Fruit fly (Drosophila melanogaster): ENCODE results near the gene CG17712.

Gene CG17712

DNA sequence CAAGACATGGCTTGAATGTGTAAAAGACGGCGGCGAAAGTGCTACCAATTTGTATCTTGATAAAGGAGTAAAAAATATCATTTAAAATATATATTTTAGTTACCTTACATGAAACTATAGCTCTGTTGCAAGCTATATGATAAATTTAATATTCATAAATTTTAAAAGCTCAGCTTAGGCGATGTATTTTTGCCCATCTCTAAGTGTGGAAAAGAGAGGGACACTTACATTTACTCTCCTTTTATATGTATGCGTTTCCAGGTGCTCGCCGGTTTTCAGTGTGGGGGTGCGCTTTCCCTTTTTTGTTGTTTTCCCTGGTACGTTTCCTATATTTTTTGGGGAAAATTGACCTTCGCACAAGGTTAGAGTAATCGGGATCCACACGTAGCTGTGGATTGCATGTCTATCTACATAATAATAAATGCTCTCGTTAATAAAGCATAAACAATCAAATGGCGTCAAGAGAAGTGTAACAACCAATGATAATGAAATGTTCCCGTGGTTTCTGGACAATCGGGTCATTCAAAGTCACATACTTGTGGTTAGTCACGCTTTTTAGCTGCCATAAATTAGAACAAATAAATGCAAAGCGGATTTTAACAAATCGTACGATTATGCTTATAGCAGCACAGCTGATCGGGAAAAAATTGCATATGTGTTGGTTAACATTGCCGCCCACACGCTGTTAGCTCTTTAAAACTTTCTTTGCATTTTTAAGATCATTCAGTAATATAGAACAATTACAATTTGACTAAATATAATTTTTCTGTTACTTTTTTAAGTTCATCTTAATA is 23.9 kb downstream of the CG17712 start (continued):
- TF ChIP-seq Bteb2 (GFP tag; optimal IDR thresholded peaks at IDR 0.05) (peak; percentile 92), CG4617 (GFP tag; optimal IDR thresholded peaks at IDR 0.05; ENCODE audit: borderline replicate concordance) (peak; percentile 89), CG16815 (GFP tag; optimal IDR thresholded peaks at IDR 0.05) (peak; percentile 96), CG17568 (GFP tag; optimal IDR thresholded peaks at IDR 0.05) (peak; percentile 97), Sox102F (GFP tag; optimal IDR thresholded peaks at IDR 0.05) (peak; percentile 97), pho (GFP tag; optimal IDR thresholded peaks at IDR 0.05) (peak; percentile 88), stc (GFP tag; IDR thresholded peaks at IDR 0.05) (peak; percentile 95), dm (GFP tag; optimal IDR thresholded peaks at IDR 0.05) (peak; percentile 78), nerfin-2 (GFP tag; IDR thresholded peaks at IDR 0.05; ENCODE audit: partially characterized antibody) (peak; percentile 78), sd (tag; optimal IDR thresholded peaks at IDR 0.05) (peak; percentile 96), Abd-B (GFP tag; optimal IDR thresholded peaks at IDR 0.05) (peak; percentile 98), CG17912 (GFP tag; optimal IDR thresholded peaks at IDR 0.05) (peak; percentile 90), sens (GFP tag) (peak; percentile 97), danr (GFP tag; IDR thresholded peaks at IDR 0.05) (peak; percentile 94), Atf3 (GFP tag; optimal IDR thresholded peaks at IDR 0.05) (peak; percentile 81), en (GFP tag; optimal IDR thresholded peaks at IDR 0.05) (peak; percentile 33), chif (GFP tag; optimal IDR thresholded peaks at IDR 0.05) (peak; percentile 51 to 84), fd3F (GFP tag; optimal IDR thresholded peaks at IDR 0.05) (peak; percentile 98), gt (GFP tag; IDR thresholded peaks at IDR 0.05) (peak; percentile 83; the same call in 1 of the 2 replicates), Meics (GFP tag; optimal IDR thresholded peaks at IDR 0.05) (peak; percentile 97), gsb (GFP tag; IDR thresholded peaks at IDR 0.05) (peak; percentile 96), CG4854 (GFP tag; optimal IDR thresholded peaks at IDR 0.05) (peak; percentile 92), gsb-n (tag; optimal IDR thresholded peaks at IDR 0.05) (peak; percentile 97), CG14014 (GFP tag; IDR thresholded peaks at IDR 0.05) (peak; percentile 97), CG10274 (GFP tag; optimal IDR thresholded peaks at IDR 0.05) (peak; percentile 85), D19B (GFP tag; optimal IDR thresholded peaks at IDR 0.05) (peak; percentile 87), cato (GFP tag; optimal IDR thresholded peaks at IDR 0.05; ENCODE audit: borderline replicate concordance) (peak; percentile 92), CG6854 (GFP tag; optimal IDR thresholded peaks at IDR 0.05) (peak; percentile 97), ap (GFP tag; IDR thresholded peaks at IDR 0.05) (peak; percentile 93), CG9609 (GFP tag; optimal IDR thresholded peaks at IDR 0.05) (peak; percentile 73), Dp (GFP tag; optimal IDR thresholded peaks at IDR 0.05) (peak; percentile 11), phol (tag; optimal IDR thresholded peaks at IDR 0.05) (no peak), CG2202 (tag; optimal IDR thresholded peaks at IDR 0.05) (peak; percentile 95), Hr78 (GFP tag; optimal IDR thresholded peaks at IDR 0.05) (peak in 1 of 2 experiments; percentile 94), az2 (GFP tag; optimal IDR thresholded peaks at IDR 0.05) (peak; percentile 95), ems (GFP tag; optimal IDR thresholded peaks at IDR 0.05) (peak; percentile 92), CG31441 (GFP tag; IDR thresholded peaks at IDR 0.05) (peak; percentile 84), CG32772 (GFP tag; IDR thresholded peaks at IDR 0.05) (peak; percentile 93), CG15514 (GFP tag; optimal IDR thresholded peaks at IDR 0.05) (peak; percentile 92), Chrac-16 (GFP tag; optimal IDR thresholded peaks at IDR 0.05) (peak; percentile 95), kni (GFP tag; optimal IDR thresholded peaks at IDR 0.05) (peak; percentile 98), CG15696 (tag; optimal IDR thresholded peaks at IDR 0.05) (peak; percentile 90), bigmax (GFP tag; optimal IDR thresholded peaks at IDR 0.05) (no peak), tap (tag; optimal IDR thresholded peaks at IDR 0.05) (peak; percentile 93), CG8765 (GFP tag; IDR thresholded peaks at IDR 0.05) (peak; percentile 89), Gsc (GFP tag; IDR thresholded peaks at IDR 0.05) (peak; percentile 80), cad (GFP tag; optimal IDR thresholded peaks at IDR 0.05) (no peak), GATAe (GFP tag; conservative IDR thresholded peaks at IDR 0.05) (peak; percentile 89), Dll (GFP tag; IDR thresholded peaks at IDR 0.05; ENCODE audit: partially characterized antibody) (peak; percentile 99)
